Worm (Caenorhabditis elegans): ENCODE measurements around the gene C09E10.3.

- TF ChIP-seq pha-4 (tag; optimal IDR thresholded peaks at IDR 0.05) (no peak), ham-2 (GFP tag; optimal IDR thresholded peaks at IDR 0.05) (no peak)
These were observed 21.3 kb upstream of the C09E10.3 start for ce11 chrX:1012385-1012866.

All from whole organism, mixed stage, embryonic.